Worm (Caenorhabditis elegans) whole organism, L4/young adult: ENCODE data around the gene C46A5.4.

Experiments used
- dao-5 ChIP-seq: sonication (generic microtip); optimal IDR thresholded peaks from 2 replicates; lab custom pipeline; 2016; ENCODE audit warnings: missing genotype, missing genetic modification characterization, moderate library complexity, missing compliant biosample characterization
- him-1 ChIP-seq: sonication (generic microtip); optimal IDR thresholded peaks from 2 replicates; lab custom pipeline; 2016; ENCODE audit warnings: missing genotype, missing genetic modification reagents, missing genetic modification characterization, missing compliant biosample characterization

ce11 chrIV:7790151-7790691 is 33.1 kb upstream of the C46A5.4 start:
- TF ChIP-seq dao-5 (tag; lab: Kevin White, UChicago): no peak
- TF ChIP-seq him-1: no peak
